Worm (Caenorhabditis elegans) whole organism, L1 larva: ENCODE measurements around the gene syd-9.

ENCODE experiments used
- elt-3 ChIP-seq, 6 experiments: fragments of 150-350 bp in 1 of 6; sonication (generic microtip); optimal IDR thresholded peaks; 2 replicates each; lab custom pipeline; 2017 to 2018; ENCODE audit warnings: missing biosample characterization in 6 of 6, missing genetic modification characterization in 6 of 6, inconsistent platforms in 1 of 6
- hlh-17 ChIP-seq: fragments of 200-800 bp; sonication (Bioruptor generic); optimal IDR thresholded peaks from 2 replicates; lab custom pipeline; 2018; ENCODE audit warnings: missing genetic modification characterization, mild to moderate bottlenecking, missing compliant biosample characterization, moderate library complexity, borderline replicate concordance
- nhr-90 ChIP-seq: sonication (generic microtip); optimal IDR thresholded peaks from 2 replicates; lab custom pipeline; 2016; ENCODE audit warnings: mild to moderate bottlenecking, missing genetic modification characterization, missing compliant biosample characterization; ENCODE audit not compliant: poor library complexity
- swsn-7 ChIP-seq: sonication (generic microtip); optimal IDR thresholded peaks from 2 replicates; lab custom pipeline; 2016; ENCODE audit warnings: missing genetic modification characterization, missing compliant biosample characterization

ce11 chrX:7206419-7206818 is 11.5 kb upstream of the syd-9 start, which contains the start of gene ZK867.2:
- TF ChIP-seq hlh-17 (GFP tag; lab: Kevin White, UChicago) (no peak), swsn-7 (no peak), nhr-90 (tag; lab: Kevin White, UChicago) (no peak), elt-3 (tag; optimal IDR thresholded peaks at IDR 0.05; lab: Kevin White, UChicago) (no peak)
